Fruit fly (Drosophila melanogaster) S2 (cell line): Measurements from ENCODE around the gene kibra.

ENCODE experiments used
- CG8478 ChIP-seq: fragments of >200 bp; optimal IDR thresholded peaks from 2 replicates; lab custom pipeline; 2018
- CTCF ChIP-seq, 2 experiments: fragments of >200 bp; optimal IDR thresholded peaks; 2 replicates each; lab custom pipeline; 2018

dm6 chr3R:14706860-14707259, 17.2 kb downstream of the kibra start:
- no peak for TF ChIP-seq CG8478 (lab: Kevin White, UChicago)
- TF ChIP-seq CTCF (optimal IDR thresholded peaks at IDR 0.05; lab: Kevin White, UChicago), result no peak
